Worm (Caenorhabditis elegans) whole organism, L3 larva: ENCODE data around the gene fipr-18.

ENCODE experiments used
- ceh-16 ChIP-seq: sonication (generic microtip); optimal IDR thresholded peaks from 2 replicates; lab custom pipeline; 2017; ENCODE audit warnings: missing biosample characterization, missing genetic modification characterization
- fkh-10 ChIP-seq: sonication (generic microtip); optimal IDR thresholded peaks from 2 replicates; lab custom pipeline; 2017; ENCODE audit warnings: missing biosample characterization, missing genetic modification reagents, missing genetic modification characterization
- nhr-237 ChIP-seq: fragments of 150-350 bp; optimal IDR thresholded peaks from 2 replicates; lab custom pipeline; 2014; ENCODE audit warnings: missing biosample characterization, missing genetic modification characterization
- nhr-25 ChIP-seq: sonication (generic microtip); optimal IDR thresholded peaks from 2 replicates; lab custom pipeline; 2017; ENCODE audit warnings: missing biosample characterization, missing genetic modification characterization
- skn-1 ChIP-seq: fragments of 150-350 bp; optimal IDR thresholded peaks from 2 replicates; lab custom pipeline; 2014; ENCODE audit warnings: missing biosample characterization, missing genetic modification characterization
- unc-62 ChIP-seq: fragments of 150-350 bp; sonication (generic microtip); optimal IDR thresholded peaks from 4 replicates; lab custom pipeline; 2014; ENCODE audit warnings: missing biosample characterization, missing genetic modification reagents, missing genetic modification characterization
- ztf-11 ChIP-seq: fragments of 150-350 bp; optimal IDR thresholded peaks from 2 replicates; lab custom pipeline; 2014; ENCODE audit warnings: missing biosample characterization, missing genetic modification characterization

DNA sequence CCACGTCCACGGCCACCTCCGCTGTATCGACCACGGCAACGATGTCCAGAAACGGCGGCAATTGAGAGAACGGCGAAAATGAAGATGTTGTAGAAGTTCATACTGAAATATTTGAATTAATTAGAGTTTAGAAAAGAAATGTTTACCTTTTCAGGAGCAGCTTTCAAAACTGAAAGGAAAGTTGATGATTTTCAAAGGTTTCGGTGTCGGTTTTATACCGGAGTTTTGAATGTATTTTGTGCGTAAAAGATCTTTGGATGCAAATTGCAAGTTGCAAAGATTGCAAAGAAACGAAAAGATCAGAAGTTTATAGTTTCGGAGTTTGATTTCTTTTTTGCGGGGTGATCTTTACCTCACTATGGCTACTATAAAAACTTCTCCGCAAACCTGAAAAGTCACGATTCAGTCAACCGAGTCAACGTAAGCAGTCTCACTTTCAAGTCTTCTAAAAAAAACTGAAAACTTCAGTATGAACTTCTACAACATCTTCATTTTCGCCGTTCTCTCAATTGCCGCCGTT lies at the start of gene fipr-18, which contains the start of gene fipr-19:
- TF ChIP-seq nhr-25: no peak
- TF ChIP-seq unc-62 (GFP tag; lab: Kevin White, UChicago): no peak
- no peak for TF ChIP-seq ztf-11 (tag; lab: Kevin White, UChicago)
- no peak for TF ChIP-seq ceh-16 (tag; lab: Kevin White, UChicago)
- TF ChIP-seq nhr-237 (tag; lab: Kevin White, UChicago): no peak
- TF ChIP-seq fkh-10: no peak
- no peak for TF ChIP-seq skn-1 (tag; lab: Kevin White, UChicago)
